Worm (Caenorhabditis elegans) whole organism, L2 larva: ENCODE data around the gene twk-34.
"Not testable (repeated sequence)": the region's sequence is repeated elsewhere in the genome, so short reads cannot be mapped to it uniquely, and the experiment has no call there.

ENCODE experiments used
- ZK546.5 ChIP-seq: sonication (generic microtip); optimal IDR thresholded peaks from 2 replicates; lab custom pipeline; 2017; ENCODE audit warnings: missing biosample characterization, missing genetic modification characterization
- ceh-82 ChIP-seq: fragments of 150-350 bp; optimal IDR thresholded peaks from 2 replicates; lab custom pipeline; 2014; ENCODE audit warnings: missing biosample characterization, missing genetic modification characterization
- elt-3 ChIP-seq: sonication (generic microtip); optimal IDR thresholded peaks from 2 replicates; lab custom pipeline; 2017; ENCODE audit warnings: missing biosample characterization, missing genetic modification characterization
- fos-1 ChIP-seq: fragments of 150-350 bp; optimal IDR thresholded peaks from 2 replicates; lab custom pipeline; 2014; ENCODE audit warnings: missing biosample characterization, missing genetic modification characterization
- nhr-10 ChIP-seq: sonication (generic microtip); optimal IDR thresholded peaks from 2 replicates; lab custom pipeline; 2017; ENCODE audit warnings: missing biosample characterization, missing genetic modification characterization
- nhr-21 ChIP-seq: fragments of 150-350 bp; optimal IDR thresholded peaks from 2 replicates; lab custom pipeline; 2014; ENCODE audit warnings: missing biosample characterization, missing genetic modification characterization
- unc-39 ChIP-seq: fragments of 150-350 bp; optimal IDR thresholded peaks from 2 replicates; lab custom pipeline; 2014; ENCODE audit warnings: missing biosample characterization, missing genetic modification characterization
- ztf-11 ChIP-seq: sonication (generic microtip); optimal IDR thresholded peaks from 2 replicates; lab custom pipeline; 2017; ENCODE audit warnings: missing biosample characterization, missing genetic modification characterization

- TF ChIP-seq ceh-82; fos-1 (tag; lab: Kevin White, UChicago); elt-3 (tag; lab: Kevin White, UChicago); ZK546.5; ztf-11 (tag; lab: Kevin White, UChicago); nhr-10; nhr-21 (tag; lab: Kevin White, UChicago); unc-39 (tag; lab: Kevin White, UChicago): not testable (repeated sequence)
Measured at ce11 chrV:15744366-15744765, 39.6 kb downstream of the twk-34 start, which contains the start of gene str-19.
